Worm (Caenorhabditis elegans): ENCODE measurements around the gene srt-65.
A peak's percentile ranks its signal among the peaks of the same experiment; 100 is the strongest.

Gene srt-65

ce11 chrV:5132441-5132840, 40.3 kb downstream of the srt-65 start, which contains the start of gene F14F9.4:
Gene F14F9.4, plus strand, starts transcription at chrV:5132741.
- TF ChIP-seq fkh-4 (tag; optimal IDR thresholded peaks at IDR 0.05; ENCODE audit: borderline replicate concordance) (no peak), nhr-20 (tag; optimal IDR thresholded peaks at IDR 0.05) (no peak), lin-15B (tag; optimal IDR thresholded peaks at IDR 0.05) (no peak), ceh-88 (GFP tag; IDR thresholded peaks at IDR 0.05) (no peak), nhr-85 (tag) (no peak), ceh-8 (GFP tag; optimal IDR thresholded peaks at IDR 0.05) (no peak), snpc-4 (tag; optimal IDR thresholded peaks at IDR 0.05) (no peak)

- TF ChIP-seq lsy-2 (tag; optimal IDR thresholded peaks at IDR 0.05) (peak in 1 of 2 experiments; percentile 71), fkh-8 (tag; optimal IDR thresholded peaks at IDR 0.05) (peak; percentile 34), swsn-7 (tag; optimal IDR thresholded peaks at IDR 0.05) (peak; percentile 11), nhr-85 (tag) (peak; percentile 63), ceh-63 (GFP tag; optimal IDR thresholded peaks at IDR 0.05) (no peak), mep-1 (tag; optimal IDR thresholded peaks at IDR 0.05) (peak; percentile 51), blmp-1 (tag; optimal IDR thresholded peaks at IDR 0.05) (peak; percentile 4), rnt-1 (tag; optimal IDR thresholded peaks at IDR 0.05) (peak; percentile 51), unc-30 (tag; optimal IDR thresholded peaks at IDR 0.05) (no peak), dpl-1 (GFP tag; optimal IDR thresholded peaks at IDR 0.05) (peak in 1 of 3 experiments; percentile 36), unc-86 (tag; optimal IDR thresholded peaks at IDR 0.05) (no peak), hlh-4 (tag; optimal IDR thresholded peaks at IDR 0.05) (no peak), nhr-77 (tag; optimal IDR thresholded peaks at IDR 0.05) (no peak), skn-1 (tag; optimal IDR thresholded peaks at IDR 0.05) (peak; percentile 96), fos-1 (tag; optimal IDR thresholded peaks at IDR 0.05) (no peak), xbp-1 (tag; optimal IDR thresholded peaks at IDR 0.05) (peak; percentile 17), snpc-4 (tag; optimal IDR thresholded peaks at IDR 0.05) (no peak), nhr-237 (tag; optimal IDR thresholded peaks at IDR 0.05) (peak; percentile 22), nhr-76 (tag; optimal IDR thresholded peaks at IDR 0.05) (no peak), jun-1 (tag; optimal IDR thresholded peaks at IDR 0.05) (peak; percentile 22), unc-130 (tag; optimal IDR thresholded peaks at IDR 0.05) (no peak), zip-4 (GFP tag; optimal IDR thresholded peaks at IDR 0.05) (peak; percentile 68), ceh-82 (tag; optimal IDR thresholded peaks at IDR 0.05) (peak; percentile 51 to 77 (median 55)), C16A3.4 (tag; optimal IDR thresholded peaks at IDR 0.05) (peak; percentile 23), sox-4 (tag; optimal IDR thresholded peaks at IDR 0.05) (no peak), isw-1 (GFP tag; IDR thresholded peaks at IDR 0.05) (no peak; the same call in 1 of the 2 replicates), efl-3 (GFP tag; optimal IDR thresholded peaks at IDR 0.05) (no peak), dsc-1 (tag; optimal IDR thresholded peaks at IDR 0.05) (no peak), nhr-84 (tag; optimal IDR thresholded peaks at IDR 0.05) (no peak), C04F5.9 (tag; optimal IDR thresholded peaks at IDR 0.05) (no peak), snu-23 (GFP tag; optimal IDR thresholded peaks at IDR 0.05) (no peak), pqm-1 (tag; optimal IDR thresholded peaks at IDR 0.05) (no peak), nhr-47 (tag; optimal IDR thresholded peaks at IDR 0.05) (peak; percentile 23), efl-1 (optimal IDR thresholded peaks at IDR 0.05) (peak; percentile 38 to 65), efl-1 (GFP tag; optimal IDR thresholded peaks at IDR 0.05 in 1 of 2) (peak; percentile 45 to 48), nhr-20 (tag; optimal IDR thresholded peaks at IDR 0.05) (peak; percentile 32), ceh-88 (GFP tag; IDR thresholded peaks at IDR 0.05) (no peak), lin-35 (GFP tag; optimal IDR thresholded peaks at IDR 0.05) (peak; percentile 21 to 42), elt-3 (tag; optimal IDR thresholded peaks at IDR 0.05) (no peak)
Measured at ce11 chrV:5131380-5131779, 41.4 kb downstream of the srt-65 start.

ce11 chrV:5130018-5130417, 42.7 kb downstream of the srt-65 start, which contains the start of gene F14F9.8:
Gene F14F9.8, plus strand, starts transcription at chrV:5130318.
- TF ChIP-seq C16A3.4 (tag; optimal IDR thresholded peaks at IDR 0.05) (no peak), nhr-71 (tag; optimal IDR thresholded peaks at IDR 0.05) (no peak), blmp-1 (tag; optimal IDR thresholded peaks at IDR 0.05) (peak; percentile 16), sox-4 (tag; optimal IDR thresholded peaks at IDR 0.05) (no peak), mef-2 (tag; optimal IDR thresholded peaks at IDR 0.05) (no peak), nhr-85 (tag) (peak; percentile 72), hpl-2 (GFP tag; optimal IDR thresholded peaks at IDR 0.05) (no peak), ceh-90 (tag; optimal IDR thresholded peaks at IDR 0.05) (no peak), ceh-8 (GFP tag; optimal IDR thresholded peaks at IDR 0.05) (no peak), grh-1 (GFP tag; IDR thresholded peaks at IDR 0.05) (no peak), fos-1 (tag; optimal IDR thresholded peaks at IDR 0.05) (no peak), efl-3 (GFP tag; optimal IDR thresholded peaks at IDR 0.05) (no peak), nhr-77 (tag; optimal IDR thresholded peaks at IDR 0.05) (no peak), aly-2 (tag; optimal IDR thresholded peaks at IDR 0.05) (no peak), nhr-90 (tag; optimal IDR thresholded peaks at IDR 0.05; ENCODE audit: poor library complexity) (no peak)
